Worm (Caenorhabditis elegans) whole organism, L3 larva: ENCODE results near the gene F53H4.3.

Source experiments
- nhr-11 ChIP-seq: fragments of 150-350 bp; optimal IDR thresholded peaks from 2 replicates; lab custom pipeline; 2014; ENCODE audit warnings: missing biosample characterization, missing genetic modification characterization
- pqm-1 ChIP-seq: fragments of 150-350 bp; optimal IDR thresholded peaks from 2 replicates; lab custom pipeline; 2017; ENCODE audit warnings: missing biosample characterization, missing genetic modification characterization, inconsistent platforms
- sea-2 ChIP-seq: fragments of 150-350 bp; sonication (generic microtip); optimal IDR thresholded peaks from 4 replicates; lab custom pipeline; 2014; ENCODE audit warnings: missing biosample characterization, missing genetic modification reagents, missing genetic modification characterization

ce11 chrX:15915774-15916173, 28.4 kb upstream of the F53H4.3 start:
- no peak for TF ChIP-seq nhr-11 (tag; lab: Kevin White, UChicago)
- no peak for TF ChIP-seq pqm-1
- no peak for TF ChIP-seq sea-2 (GFP tag; lab: Kevin White, UChicago)
